Worm (Caenorhabditis elegans) whole organism, mixed stage, embryonic: ENCODE results near the gene moa-1.

ENCODE experiments used
- ces-1 ChIP-seq: fragments of 150-350 bp; optimal IDR thresholded peaks from 2 replicates; lab custom pipeline; 2014; ENCODE audit warnings: missing biosample characterization, missing genetic modification reagents, missing genetic modification characterization
- lin-13 ChIP-seq: fragments of 150-350 bp; optimal IDR thresholded peaks from 2 replicates; lab custom pipeline; 2014; ENCODE audit warnings: missing biosample characterization, missing genetic modification characterization
- lsy-2 ChIP-seq: fragments of 150-350 bp; optimal IDR thresholded peaks from 2 replicates; lab custom pipeline; 2014; ENCODE audit warnings: missing biosample characterization, missing genetic modification characterization
- nhr-28 ChIP-seq: fragments of 150-350 bp; optimal IDR thresholded peaks from 2 replicates; lab custom pipeline; 2014; ENCODE audit warnings: missing biosample characterization, missing genetic modification characterization
- unc-39 ChIP-seq: fragments of 150-350 bp; optimal IDR thresholded peaks from 2 replicates; lab custom pipeline; 2014; ENCODE audit warnings: missing biosample characterization, missing genetic modification characterization

ce11 chrIII:1932018-1932417, 37.7 kb downstream of the moa-1 start:
- TF ChIP-seq nhr-28 = no peak
- TF ChIP-seq ces-1 (GFP tag; lab: Kevin White, UChicago) = no peak
- no peak for TF ChIP-seq lin-13
- no peak for TF ChIP-seq lsy-2
- no peak for TF ChIP-seq unc-39
